Fruit fly (Drosophila melanogaster) ovary, adult (tissue): ENCODE results near the gene CG15201.

Source experiments
- CG17801 ChIP-seq: fragments of 200-800 bp; optimal IDR thresholded peaks from 2 replicates; lab custom pipeline; 2019; ENCODE audit warnings: missing biosample characterization, mild to moderate bottlenecking, missing genetic modification characterization, moderate library complexity; ENCODE audit not compliant: partially characterized antibody

CG15201 gene

dm6 chrX:11159710-11160446, 16.0 kb downstream of the CG15201 start, which contains the start of gene CG32668:
TSS of gene CG32668 (minus strand) at chrX:11159760.
- no peak for TF ChIP-seq CG17801

dm6 chrX:11168958-11169357, 25.0 kb downstream of the CG15201 start, which contains the start of gene Antdh:
TSS of gene Antdh (minus strand) at chrX:11169058.
- no peak for TF ChIP-seq CG17801

- TF ChIP-seq CG17801, result no peak
Measured at dm6 chrX:11170578-11170977, 26.7 kb downstream of the CG15201 start, which contains the start of gene CG1394. TSS of gene CG1394 (minus strand) at chrX:11170678.

- TF ChIP-seq CG17801, result no peak
Measured at dm6 chrX:11176073-11176472, 32.2 kb downstream of the CG15201 start.

dm6 chrX:11182631-11183030, 38.7 kb downstream of the CG15201 start, which contains the start of gene CG15200:
TSS of gene CG15200 (plus strand) at chrX:11182931.
- TF ChIP-seq CG17801, result no peak
